Worm (Caenorhabditis elegans) whole organism, early embryonic: Measurements from ENCODE around the gene F02D10.3.

Experiments
- B0310.2 ChIP-seq: sonication (generic microtip); optimal IDR thresholded peaks from 2 replicates; lab custom pipeline; 2016; ENCODE audit warnings: mild to moderate bottlenecking, missing genetic modification characterization, missing compliant biosample characterization
- ama-1 ChIP-seq: fragments of 150-350 bp; optimal IDR thresholded peaks from 2 replicates; lab custom pipeline; 2014
- hnd-1 ChIP-seq: sonication (generic microtip); optimal IDR thresholded peaks from 2 replicates; lab custom pipeline; 2016; ENCODE audit warnings: missing genetic modification characterization, missing compliant biosample characterization

- TF ChIP-seq hnd-1 (tag; lab: Kevin White, UChicago), result no peak
- no peak for TF ChIP-seq B0310.2 (tag; lab: Kevin White, UChicago)
- TF ChIP-seq ama-1 (lab: Kevin White, UChicago), result no peak
Observed at ce11 chrX:13471855-13472254, 9.4 kb upstream of the F02D10.3 start, which contains the start of gene tre-4.
